Worm (Caenorhabditis elegans) whole organism, L4 larva: ENCODE measurements around the gene T26H5.14.

ENCODE experiments used
- ama-1 ChIP-seq: fragments of 150-350 bp; optimal IDR thresholded peaks from 2 replicates; lab custom pipeline; 2014; ENCODE audit warnings: inconsistent platforms, mixed read lengths
- nhr-237 ChIP-seq: sonication (generic microtip); optimal IDR thresholded peaks from 2 replicates; lab custom pipeline; 2017; ENCODE audit warnings: missing biosample characterization, missing genetic modification characterization
- tag-97 ChIP-seq: fragments of 200-800 bp; sonication (Bioruptor generic); IDR thresholded peaks from 2 replicates; pipeline ENCODE4 v1.3.6; 2022; ENCODE audit warnings: missing genetic modification characterization, missing compliant biosample characterization
- unc-62 ChIP-seq, 3 experiments: fragments of 150-350 bp in 1 of 3; sonication (generic microtip); optimal IDR thresholded peaks in 2 of 3; peaks in 1 of 3; 1 replicate in 1 of 3; 2 replicates in 2 of 3; lab custom pipeline; 2014 to 2017; ENCODE audit warnings: missing biosample characterization in 3 of 3, missing genetic modification characterization in 3 of 3, missing genetic modification reagents in 3 of 3, missing genotype in 1 of 3

- no peak for TF ChIP-seq tag-97
- no peak for TF ChIP-seq unc-62 (GFP tag; optimal IDR thresholded peaks at IDR 0.05 in 1 of 2; lab: Kevin White, UChicago)
- no peak for TF ChIP-seq unc-62 (tag; optimal IDR thresholded peaks at IDR 0.05; lab: Kevin White, UChicago)
- no peak for TF ChIP-seq ama-1
- no peak for TF ChIP-seq nhr-237
Measured at ce11 chrV:15483563-15483962, 34.6 kb downstream of the T26H5.14 start.
